Worm (Caenorhabditis elegans) whole organism, young adult: ENCODE data around the gene D2007.2.

ENCODE experiments used
- K11D2.4 ChIP-seq: fragments of 200-800 bp; sonication (Bioruptor generic); IDR thresholded peaks from 2 replicates; pipeline ENCODE4 v1.3.6; 2022; ENCODE audit warnings: missing genetic modification reagents, missing genetic modification characterization, missing compliant biosample characterization
- K12H6.12 ChIP-seq: fragments of 200-800 bp; sonication (Bioruptor generic); optimal IDR thresholded peaks from 2 replicates; lab custom pipeline; 2018; ENCODE audit warnings: mild to moderate bottlenecking, missing genetic modification characterization, missing compliant biosample characterization
- cebp-1 ChIP-seq, 2 experiments: fragments of 200-800 bp in 1 of 2; sonication (Bioruptor generic) in 1 of 2; sonication (generic microtip) in 1 of 2; IDR thresholded peaks in 1 of 2; optimal IDR thresholded peaks in 1 of 2; 2 replicates each; pipeline versions ENCODE4 v1.3.6 to Lab custom; 2017 to 2022; ENCODE audit warnings: missing compliant biosample characterization in 2 of 2, missing genetic modification characterization in 2 of 2, mild to moderate bottlenecking in 1 of 2, missing genetic modification reagents in 1 of 2, moderate library complexity in 1 of 2
- cebp-2 ChIP-seq: fragments of 200-800 bp; sonication (Bioruptor generic); IDR thresholded peaks from 2 replicates; pipeline ENCODE4 v1.3.6; 2022; ENCODE audit warnings: missing genetic modification characterization, missing compliant biosample characterization
- ets-4 ChIP-seq: fragments of 200-800 bp; sonication (Bioruptor generic); optimal IDR thresholded peaks from 2 replicates; lab custom pipeline; 2018; ENCODE audit warnings: mild to moderate bottlenecking, missing genetic modification characterization, missing compliant biosample characterization
- gei-17 ChIP-seq: fragments of 200-800 bp; sonication (Bioruptor generic); optimal IDR thresholded peaks from 2 replicates; lab custom pipeline; 2018; ENCODE audit warnings: mild to moderate bottlenecking, missing genetic modification characterization, missing compliant biosample characterization
- nfya-2 ChIP-seq: fragments of 200-800 bp; sonication (Bioruptor generic); IDR thresholded peaks from 2 replicates; pipeline ENCODE4 v1.3.6; 2022; ENCODE audit warnings: missing genetic modification reagents, missing genetic modification characterization, missing compliant biosample characterization
- pbrm-1 ChIP-seq: fragments of 200-800 bp; sonication (Bioruptor generic); IDR thresholded peaks from 2 replicates; pipeline ENCODE4 v1.3.6; 2022; ENCODE audit warnings: missing genetic modification reagents, missing genetic modification characterization, missing compliant biosample characterization
- sea-2 ChIP-seq: fragments of 200-800 bp; sonication (Bioruptor generic); IDR thresholded peaks from 2 replicates; pipeline ENCODE4 v1.3.6; 2022; ENCODE audit warnings: missing genetic modification characterization, missing compliant biosample characterization
- tlf-1 ChIP-seq: fragments of 200-800 bp; sonication (Bioruptor generic); optimal IDR thresholded peaks from 2 replicates; lab custom pipeline; 2018; ENCODE audit warnings: mild to moderate bottlenecking, missing genetic modification characterization, missing compliant biosample characterization
- unc-62 ChIP-seq: fragments of 150-350 bp; optimal IDR thresholded peaks from 2 replicates; lab custom pipeline; 2014; ENCODE audit warnings: missing biosample characterization, missing genetic modification reagents, missing genetic modification characterization

The D2007.2 gene

DNA sequence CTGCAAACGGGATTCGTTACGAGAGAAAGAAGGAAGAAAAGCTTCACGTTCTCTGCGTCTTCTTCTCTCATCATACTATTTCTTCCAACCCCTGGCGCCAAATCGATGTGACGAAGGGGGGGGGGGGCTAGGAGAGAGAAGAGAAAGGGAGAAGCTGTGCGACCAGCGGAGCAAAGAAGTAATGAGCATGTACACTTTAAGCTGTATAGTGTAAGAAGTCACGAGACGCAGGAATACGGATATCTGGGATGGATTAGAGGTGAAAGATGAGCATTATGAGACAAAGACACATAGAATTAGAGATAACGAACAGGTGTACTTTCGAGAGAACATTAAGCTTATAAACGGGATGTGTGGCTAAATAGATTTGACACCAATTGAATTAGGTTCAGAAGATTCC is 53.0 kb downstream of the D2007.2 start:
- TF ChIP-seq K12H6.12 (peak; percentile 65), pbrm-1 (no peak)

DNA sequence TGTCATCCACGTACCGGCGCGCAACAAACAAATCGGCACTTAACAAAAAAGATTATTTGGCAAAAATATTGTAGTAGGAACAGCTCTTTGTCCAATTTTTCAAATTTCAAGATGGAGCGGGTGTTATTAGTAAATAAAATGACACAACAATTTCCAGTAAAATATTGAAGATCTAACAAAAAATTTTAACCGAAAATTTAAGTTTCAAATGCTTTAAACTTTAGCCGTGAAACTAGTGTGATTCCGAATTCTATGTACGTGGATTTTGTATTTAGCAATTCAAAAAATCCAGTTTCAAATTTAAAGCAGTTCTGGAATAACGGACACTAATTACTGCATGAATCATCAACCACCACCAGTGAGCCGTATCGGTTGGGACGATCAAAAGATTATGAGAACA is 54.0 kb downstream of the D2007.2 start, which contains the start of gene snb-5:
Gene snb-5 (plus strand): TSS at position 301 of the 400 bp plus-strand sequence.
- TF ChIP-seq unc-62 (GFP tag; lab: Kevin White, UChicago) (no peak), tlf-1 (GFP tag; lab: Kevin White, UChicago) (no peak), cebp-1 (GFP tag; IDR thresholded peaks at IDR 0.05; lab: Robert Waterston, UW) (no peak), cebp-1 (tag; optimal IDR thresholded peaks at IDR 0.05; lab: Kevin White, UChicago) (no peak), nfya-2 (no peak), ets-4 (GFP tag; lab: Kevin White, UChicago) (no peak), gei-17 (GFP tag; lab: Kevin White, UChicago) (no peak), K11D2.4 (GFP tag; lab: Robert Waterston, UW) (no peak), sea-2 (GFP tag; lab: Robert Waterston, UW) (no peak), cebp-2 (GFP tag; lab: Robert Waterston, UW) (no peak)
